Worm (Caenorhabditis elegans): ENCODE data around the gene his-2.

DNA sequence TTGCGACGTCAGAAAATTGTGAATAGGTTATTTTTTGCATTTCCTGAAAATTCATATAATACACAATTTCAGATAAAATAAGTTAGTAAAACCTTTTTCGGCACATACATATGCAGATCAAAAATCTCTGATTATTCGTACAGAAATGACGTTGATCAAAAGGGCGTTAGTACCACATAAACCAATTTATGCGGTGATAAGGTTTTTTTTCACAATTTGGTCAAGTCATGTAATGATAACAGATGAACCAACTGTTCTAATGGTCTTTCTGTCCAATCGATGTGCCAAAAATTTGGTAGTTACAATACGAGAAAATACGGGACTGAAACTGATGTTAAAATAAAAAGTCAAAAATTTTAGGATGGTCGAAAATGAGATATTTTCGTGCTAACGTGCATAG, 38.0 kb upstream of the his-2 start:
- TF ChIP-seq fkh-8 (tag; optimal IDR thresholded peaks at IDR 0.05), result no peak
- TF ChIP-seq elt-3 (tag; optimal IDR thresholded peaks at IDR 0.05), result no peak
- TF ChIP-seq snpc-4 (tag; optimal IDR thresholded peaks at IDR 0.05), result no peak
- no peak for TF ChIP-seq ceh-82 (tag; optimal IDR thresholded peaks at IDR 0.05)
- no peak for TF ChIP-seq nhr-76 (tag; optimal IDR thresholded peaks at IDR 0.05)
- TF ChIP-seq nhr-90 (tag; optimal IDR thresholded peaks at IDR 0.05; ENCODE audit: poor library complexity), result no peak
